Worm (Caenorhabditis elegans) whole organism, midembryonic: ENCODE data around the gene F09E10.7.

ENCODE experiments used
- T22C8.4 ChIP-seq: fragments of 200-800 bp; sonication (Bioruptor generic); IDR thresholded peaks from 2 replicates; pipeline ENCODE4 v1.3.6; 2022; ENCODE audit warnings: missing genetic modification characterization, missing compliant biosample characterization
- cog-1 ChIP-seq: sonication (generic microtip); optimal IDR thresholded peaks from 2 replicates; lab custom pipeline; 2016; ENCODE audit warnings: missing genetic modification characterization, missing compliant biosample characterization
- flt-1 ChIP-seq: fragments of 200-800 bp; sonication (Bioruptor generic); IDR thresholded peaks from 2 replicates; pipeline ENCODE4 v1.3.6; 2022; ENCODE audit warnings: missing genetic modification characterization, missing compliant biosample characterization
- klf-2 ChIP-seq: fragments of 200-800 bp; sonication (Bioruptor generic); conservative IDR thresholded peaks from 2 replicates; pipeline ENCODE4 v1.3.6; 2022; ENCODE audit warnings: missing genetic modification reagents, missing genetic modification characterization, missing compliant biosample characterization
- ztf-23 ChIP-seq: fragments of 200-800 bp; sonication (Bioruptor generic); IDR thresholded peaks from 2 replicates; pipeline ENCODE4 v1.3.6; 2022; ENCODE audit warnings: missing genetic modification reagents, missing genetic modification characterization, missing compliant biosample characterization
- ztf-29 ChIP-seq: fragments of 200-800 bp; sonication (Bioruptor generic); IDR thresholded peaks from 2 replicates; pipeline ENCODE4 v1.3.6; 2022; ENCODE audit warnings: missing genetic modification reagents, missing genetic modification characterization, missing compliant biosample characterization

DNA sequence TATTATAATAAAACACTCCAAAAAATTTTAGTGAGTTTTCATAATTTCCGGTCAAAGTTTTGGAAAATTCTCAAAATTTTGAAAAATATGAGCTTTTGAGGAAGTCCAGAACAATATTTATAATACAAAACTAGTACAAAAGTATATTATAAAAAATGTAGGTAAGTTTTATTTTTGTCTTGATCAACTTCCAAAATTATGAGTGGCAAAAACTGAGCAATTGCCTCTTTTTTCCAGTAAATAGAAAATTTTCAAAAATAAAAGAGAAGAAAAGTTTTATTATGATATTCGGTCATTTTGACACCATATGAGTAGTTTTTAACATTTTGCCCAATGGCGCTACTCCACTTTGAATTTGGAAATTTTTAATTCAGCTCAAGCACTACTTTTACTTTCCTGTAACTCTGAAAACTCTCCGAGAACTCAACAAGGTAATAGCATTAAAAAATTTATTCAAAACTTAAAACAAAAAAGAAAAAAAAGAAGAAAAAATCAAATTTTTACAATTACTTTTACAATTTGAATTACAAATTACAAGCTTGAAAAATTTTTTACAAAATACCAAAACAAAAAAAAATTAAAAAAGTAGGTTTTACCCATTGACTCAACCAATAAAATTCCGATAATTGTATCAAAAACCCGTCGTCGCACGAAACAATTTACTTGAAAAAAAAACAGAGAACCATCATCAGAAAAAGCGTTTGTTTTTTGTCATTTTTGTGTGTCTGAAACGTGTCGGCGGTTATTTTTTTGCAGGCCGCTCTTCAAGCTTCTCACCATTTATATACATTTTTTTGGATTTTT is 2.2 kb upstream of the F09E10.7 start:
- TF ChIP-seq T22C8.4, result no peak
- TF ChIP-seq flt-1 (GFP tag; lab: Robert Waterston, UW), result no peak
- TF ChIP-seq cog-1 (tag; lab: Kevin White, UChicago), result no peak
- no peak for TF ChIP-seq klf-2
- no peak for TF ChIP-seq ztf-23 (GFP tag; lab: Robert Waterston, UW)
- no peak for TF ChIP-seq ztf-29 (GFP tag; lab: Robert Waterston, UW)
